Worm (Caenorhabditis elegans): ENCODE measurements around the gene C55B6.5.

ce11 chrX:7199831-7200414 is 5.2 kb downstream of the C55B6.5 start, which contains the start of gene C55B6.1:
- TF ChIP-seq ets-7 (tag; optimal IDR thresholded peaks at IDR 0.05) (no peak), ama-1 (optimal IDR thresholded peaks at IDR 0.05) (no peak), F13C5.2 (tag; optimal IDR thresholded peaks at IDR 0.05) (no peak), ceh-13 (GFP tag; optimal IDR thresholded peaks at IDR 0.05) (no peak), aly-1 (tag; optimal IDR thresholded peaks at IDR 0.05) (no peak), hnd-1 (tag; optimal IDR thresholded peaks at IDR 0.05) (no peak), sea-1 (GFP tag; conservative IDR thresholded peaks at IDR 0.05) (no peak), tra-4 (tag; optimal IDR thresholded peaks at IDR 0.05) (no peak), scrt-1 (GFP tag; IDR thresholded peaks at IDR 0.05) (no peak), flt-1 (GFP tag; IDR thresholded peaks at IDR 0.05) (no peak), tbx-11 (GFP tag; IDR thresholded peaks at IDR 0.05) (no peak), hmbx-1 (tag; optimal IDR thresholded peaks at IDR 0.05) (no peak)

Data from whole organism, early embryonic.